Fruit fly (Drosophila melanogaster) whole organism, embryonic: ENCODE results near the gene CG13309.
A peak's percentile ranks its signal among the peaks of the same experiment; 100 is the strongest.

ENCODE experiments used
- Atf6 ChIP-seq: fragments of 200-800 bp; sonication (Bioruptor generic); IDR thresholded peaks from 2 replicates; pipeline ENCODE4 v1.3.6; 2022; ENCODE audit warnings: missing biosample characterization, missing genetic modification characterization
- CG10321 ChIP-seq: fragments of 200-800 bp; sonication (Bioruptor generic); IDR thresholded peaks from 2 replicates; pipeline ENCODE4 v1.3.6; 2022; ENCODE audit warnings: missing biosample characterization, missing genetic modification characterization
- CG11398 ChIP-seq: fragments of 200-800 bp; sonication (Bioruptor generic); optimal IDR thresholded peaks from 2 replicates; lab custom pipeline; 2016; ENCODE audit warnings: missing biosample characterization, missing genetic modification characterization
- CG11723 ChIP-seq: fragments of 200-800 bp; sonication (Bioruptor generic); optimal IDR thresholded peaks from 2 replicates; lab custom pipeline; 2017; ENCODE audit warnings: missing biosample characterization, mild to moderate bottlenecking, missing genetic modification characterization
- CG12155 ChIP-seq: fragments of 200-800 bp; sonication (Bioruptor generic); optimal IDR thresholded peaks from 3 replicates; lab custom pipeline; 2016; ENCODE audit warnings: missing biosample characterization, missing genetic modification characterization
- CG13775 ChIP-seq: fragments of 200-800 bp; sonication (Bioruptor generic); optimal IDR thresholded peaks from 3 replicates; lab custom pipeline; 2017; ENCODE audit warnings: missing biosample characterization, mild to moderate bottlenecking, missing genetic modification characterization
- CG14050 ChIP-seq: fragments of 200-800 bp; sonication (Bioruptor generic); IDR thresholded peaks from 3 replicates; pipeline ENCODE4 v1.3.6; 2022; ENCODE audit warnings: missing biosample characterization, missing genetic modification characterization
- CG16815 ChIP-seq: fragments of 200-800 bp; sonication (Bioruptor generic); optimal IDR thresholded peaks from 3 replicates; lab custom pipeline; 2017; ENCODE audit warnings: missing biosample characterization, mild to moderate bottlenecking, missing genetic modification characterization
- CG2678 ChIP-seq: fragments of 200-800 bp; sonication (Bioruptor generic); optimal IDR thresholded peaks from 3 replicates; lab custom pipeline; 2019; ENCODE audit warnings: missing biosample characterization, mild to moderate bottlenecking, missing genetic modification characterization, moderate library complexity
- CG2875 ChIP-seq: fragments of 200-800 bp; sonication (Bioruptor generic); optimal IDR thresholded peaks from 2 replicates; lab custom pipeline; 2017; ENCODE audit warnings: missing biosample characterization, mild to moderate bottlenecking, missing genetic modification characterization, missing genetic modification reagents
- CG2889 ChIP-seq: fragments of 200-800 bp; sonication (Bioruptor generic); IDR thresholded peaks from 3 replicates; pipeline ENCODE4 v1.3.6; 2022; ENCODE audit warnings: missing biosample characterization, missing genetic modification characterization
- CG31388 ChIP-seq: fragments of 200-800 bp; sonication (Bioruptor generic); optimal IDR thresholded peaks from 2 replicates; lab custom pipeline; 2016; ENCODE audit warnings: missing biosample characterization, missing genetic modification characterization
- CG3281 ChIP-seq: fragments of 200-800 bp; sonication (Bioruptor generic); optimal IDR thresholded peaks from 3 replicates; lab custom pipeline; 2017; ENCODE audit warnings: missing biosample characterization, mild to moderate bottlenecking, missing genetic modification characterization
- CG34422 ChIP-seq: fragments of 200-800 bp; sonication (Bioruptor generic); IDR thresholded peaks from 3 replicates; pipeline ENCODE4 v1.3.6; 2022; ENCODE audit warnings: missing biosample characterization, missing genetic modification characterization
- CG3847 ChIP-seq: fragments of 200-800 bp; sonication (Bioruptor generic); IDR thresholded peaks from 2 replicates; pipeline ENCODE4 v1.3.6; 2022; ENCODE audit warnings: missing biosample characterization, missing genetic modification characterization
- CG4707 ChIP-seq: fragments of 200-800 bp; sonication (Bioruptor generic); optimal IDR thresholded peaks from 2 replicates; lab custom pipeline; 2018; ENCODE audit warnings: missing biosample characterization, mild to moderate bottlenecking, missing genetic modification characterization, moderate library complexity
- CG6683 ChIP-seq: fragments of 200-800 bp; sonication (Bioruptor generic); optimal IDR thresholded peaks from 2 replicates; lab custom pipeline; 2017; ENCODE audit warnings: missing biosample characterization, mild to moderate bottlenecking, missing genetic modification characterization, missing genetic modification reagents
- CG7271 ChIP-seq: fragments of 200-800 bp; sonication (Bioruptor generic); optimal IDR thresholded peaks from 2 replicates; lab custom pipeline; 2018; ENCODE audit warnings: missing biosample characterization, mild to moderate bottlenecking, missing genetic modification characterization, moderate library complexity
- CG9817 ChIP-seq: fragments of 200-800 bp; sonication (Bioruptor generic); optimal IDR thresholded peaks from 2 replicates; lab custom pipeline; 2018; ENCODE audit warnings: missing biosample characterization, mild to moderate bottlenecking, missing genetic modification characterization, moderate library complexity
- CTCF ChIP-seq: fragments of 200-800 bp; sonication (Bioruptor generic); optimal IDR thresholded peaks from 2 replicates; lab custom pipeline; 2017; ENCODE audit warnings: missing biosample characterization, mild to moderate bottlenecking, missing genetic modification characterization, moderate library complexity
- CkIIα-i1 ChIP-seq: fragments of 200-800 bp; sonication (Bioruptor generic); IDR thresholded peaks from 2 replicates; pipeline ENCODE4 v1.3.6; 2022; ENCODE audit warnings: missing biosample characterization, missing genetic modification characterization
- Doc2 ChIP-seq: fragments of 200-800 bp; sonication (Bioruptor generic); IDR thresholded peaks from 2 replicates; pipeline ENCODE4 v1.3.6; 2022; ENCODE audit warnings: missing biosample characterization, missing genetic modification characterization
- E2f2 ChIP-seq: fragments of 200-800 bp; sonication (Bioruptor generic); IDR thresholded peaks from 2 replicates; pipeline ENCODE4 v1.3.6; 2022; ENCODE audit warnings: missing biosample characterization, missing genetic modification characterization
- Fer2 ChIP-seq: fragments of 200-800 bp; sonication (Bioruptor generic); optimal IDR thresholded peaks from 2 replicates; lab custom pipeline; 2018; ENCODE audit warnings: missing biosample characterization, mild to moderate bottlenecking, missing genetic modification characterization, moderate library complexity
- H2.0 ChIP-seq: fragments of 200-800 bp; sonication (Bioruptor generic); IDR thresholded peaks from 2 replicates; pipeline ENCODE4 v1.3.6; 2022; ENCODE audit warnings: missing biosample characterization, missing genetic modification characterization
- HmgD ChIP-seq: fragments of 200-800 bp; sonication (Bioruptor generic); optimal IDR thresholded peaks from 3 replicates; lab custom pipeline; 2016; ENCODE audit warnings: missing biosample characterization, missing genetic modification characterization
- Lim3 ChIP-seq: fragments of 200-800 bp; sonication (Bioruptor generic); IDR thresholded peaks from 2 replicates; pipeline ENCODE4 v1.3.6; 2022; ENCODE audit warnings: missing biosample characterization, missing genetic modification characterization
- Mrtf ChIP-seq: fragments of 200-800 bp; sonication (Bioruptor generic); IDR thresholded peaks from 3 replicates; pipeline ENCODE4 v1.3.6; 2022; ENCODE audit warnings: missing biosample characterization, missing genetic modification characterization
- NC2β ChIP-seq: fragments of 200-800 bp; sonication (Bioruptor generic); optimal IDR thresholded peaks from 2 replicates; lab custom pipeline; 2016; ENCODE audit warnings: missing biosample characterization, missing genetic modification characterization
- Oaz ChIP-seq: fragments of 200-800 bp; sonication (Bioruptor generic); IDR thresholded peaks from 2 replicates; pipeline ENCODE4 v1.3.6; 2022; ENCODE audit warnings: missing biosample characterization, missing genetic modification characterization
- Ptx1 ChIP-seq: fragments of 200-800 bp; sonication (Bioruptor generic); IDR thresholded peaks from 2 replicates; pipeline ENCODE4 v1.3.6; 2022; ENCODE audit warnings: missing biosample characterization, missing genetic modification characterization
- Six4 ChIP-seq: fragments of 200-800 bp; sonication (Bioruptor generic); optimal IDR thresholded peaks from 2 replicates; lab custom pipeline; 2016; ENCODE audit warnings: missing biosample characterization, missing genetic modification characterization
- ap ChIP-seq: fragments of 200-800 bp; sonication (Bioruptor generic); IDR thresholded peaks from 2 replicates; pipeline ENCODE4 v1.3.6; 2022; ENCODE audit warnings: missing biosample characterization, missing genetic modification characterization
- ase ChIP-seq: fragments of 200-800 bp; sonication (Bioruptor generic); IDR thresholded peaks from 3 replicates; pipeline ENCODE4 v1.3.6; 2022; ENCODE audit warnings: missing biosample characterization, missing genetic modification characterization
- ato ChIP-seq: fragments of 200-800 bp; sonication (Bioruptor generic); IDR thresholded peaks from 2 replicates; pipeline ENCODE4 v1.3.6; 2022; ENCODE audit warnings: missing biosample characterization, missing genetic modification characterization; ENCODE audit not compliant: partially characterized antibody
- chm ChIP-seq: fragments of 200-800 bp; sonication (Bioruptor generic); IDR thresholded peaks from 2 replicates; pipeline ENCODE4 v1.3.6; 2022; ENCODE audit warnings: missing biosample characterization, missing genetic modification characterization
- gsb ChIP-seq: fragments of 200-800 bp; sonication (Bioruptor generic); IDR thresholded peaks from 2 replicates; pipeline ENCODE4 v1.3.6; 2022; ENCODE audit warnings: missing biosample characterization, missing genetic modification characterization
- ken ChIP-seq: fragments of 200-800 bp; sonication (Bioruptor generic); IDR thresholded peaks from 3 replicates; pipeline ENCODE4 v1.3.6; 2022; ENCODE audit warnings: missing biosample characterization, missing genetic modification characterization
- lab ChIP-seq: fragments of 200-800 bp; sonication (Bioruptor generic); optimal IDR thresholded peaks from 3 replicates; lab custom pipeline; 2017; ENCODE audit warnings: missing biosample characterization, missing genetic modification characterization, mild to moderate bottlenecking, moderate library complexity, missing genetic modification reagents
- maf-S ChIP-seq: fragments of 200-800 bp; sonication (Bioruptor generic); optimal IDR thresholded peaks from 2 replicates; lab custom pipeline; 2016; ENCODE audit warnings: missing biosample characterization, missing genetic modification characterization
- mirr ChIP-seq: fragments of 200-800 bp; sonication (Bioruptor generic); optimal IDR thresholded peaks from 3 replicates; lab custom pipeline; 2018; ENCODE audit warnings: missing biosample characterization, mild to moderate bottlenecking, missing genetic modification characterization
- pum ChIP-seq: fragments of 200-800 bp; sonication (Bioruptor generic); optimal IDR thresholded peaks from 2 replicates; lab custom pipeline; 2016; ENCODE audit warnings: missing biosample characterization, missing genetic modification characterization
- ro ChIP-seq: fragments of 200-800 bp; sonication (Bioruptor generic); IDR thresholded peaks from 2 replicates; pipeline ENCODE4 v1.3.6; 2022; ENCODE audit warnings: missing biosample characterization, missing genetic modification characterization
- sens ChIP-seq: fragments of 200-800 bp; sonication (Bioruptor generic); peaks from one replicate; lab custom pipeline; 2016; ENCODE audit warnings: missing biosample characterization, missing genetic modification characterization
- sim ChIP-seq: fragments of 200-800 bp; sonication (Bioruptor generic); IDR thresholded peaks from 2 replicates; pipeline ENCODE4 v1.3.6; 2022; ENCODE audit warnings: missing biosample characterization, missing genetic modification characterization
- sna ChIP-seq: fragments of 200-800 bp; sonication (Bioruptor generic); IDR thresholded peaks from 2 replicates; pipeline ENCODE4 v1.3.6; 2022; ENCODE audit warnings: missing biosample characterization, missing genetic modification characterization; ENCODE audit not compliant: partially characterized antibody
- sug ChIP-seq: fragments of 200-800 bp; optimal IDR thresholded peaks from 2 replicates; lab custom pipeline; 2019; ENCODE audit warnings: missing biosample characterization, mild to moderate bottlenecking, missing genetic modification characterization, moderate library complexity
- tgo ChIP-seq: fragments of 200-800 bp; sonication (Bioruptor generic); IDR thresholded peaks from 3 replicates; pipeline ENCODE4 v1.3.6; 2022; ENCODE audit warnings: missing biosample characterization, missing genetic modification characterization
- tll ChIP-seq, 2 experiments: fragments of 200-800 bp in 1 of 2; fragments of >200 bp in 1 of 2; sonication (Bioruptor generic) in 1 of 2; optimal IDR thresholded peaks; 2 replicates each; lab custom pipeline; 2017 to 2019; ENCODE audit warnings: missing biosample characterization in 2 of 2, missing genetic modification characterization in 2 of 2, mild to moderate bottlenecking in 1 of 2, moderate library complexity in 1 of 2
- yki ChIP-seq: fragments of >200 bp; optimal IDR thresholded peaks from 3 replicates; lab custom pipeline; 2018
- zf30C ChIP-seq: fragments of 200-800 bp; sonication (Bioruptor generic); optimal IDR thresholded peaks from 3 replicates; lab custom pipeline; 2018; ENCODE audit warnings: missing biosample characterization, mild to moderate bottlenecking, missing genetic modification characterization

The CG13309 gene

DNA sequence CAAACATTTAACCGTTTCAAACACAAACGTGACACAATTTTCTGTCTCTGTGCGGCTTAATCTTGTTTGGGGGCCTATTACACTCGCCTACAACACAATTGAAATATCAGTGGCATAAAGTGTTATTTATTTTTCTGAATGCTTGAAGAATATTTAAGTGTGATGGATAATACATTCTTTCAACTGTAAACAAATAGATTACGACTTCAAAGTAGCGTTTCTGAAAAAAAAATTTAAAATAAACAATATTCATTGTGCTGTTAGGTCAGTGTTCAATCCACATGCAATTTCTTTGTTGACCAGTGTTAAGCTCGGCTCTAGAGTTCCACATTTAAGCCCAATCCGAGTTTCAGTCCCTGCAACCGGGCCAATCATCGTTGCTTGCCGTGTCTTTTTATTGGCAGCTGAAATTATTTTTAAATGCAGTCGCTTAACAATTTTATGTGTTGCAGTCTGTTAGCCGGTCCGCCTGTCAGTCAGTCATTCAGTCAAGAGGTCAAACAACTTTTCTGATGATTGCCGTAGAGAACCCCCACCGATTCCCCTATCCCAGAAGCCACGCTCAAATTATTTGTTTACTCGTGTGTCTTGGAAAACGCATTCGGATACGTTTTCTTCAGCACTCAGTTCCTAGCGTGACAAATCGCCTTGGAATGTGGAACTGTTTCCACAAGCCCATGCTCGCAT is 37.1 kb upstream of the CG13309 start (continued):
- peak; percentile 44; the same call in 1 of the 3 replicates for TF ChIP-seq CG2889 (GFP tag; lab: Robert Waterston, UW)
- TF ChIP-seq CG2678 (tag; lab: Kevin White, UChicago): peak; percentile 86
- TF ChIP-seq CG12155 (GFP tag; lab: Kevin White, UChicago): peak; percentile 55
- no peak for TF ChIP-seq CG3281
- peak; percentile 60; the same call in 1 of the 2 replicates for TF ChIP-seq Atf6 (GFP tag; lab: Robert Waterston, UW)
- TF ChIP-seq Doc2 (GFP tag; lab: Robert Waterston, UW): no peak
- peak; percentile 51 for TF ChIP-seq CG3847 (GFP tag; lab: Robert Waterston, UW)
- peak; percentile 54 for TF ChIP-seq ap (GFP tag; lab: Robert Waterston, UW)
- TF ChIP-seq CG31388 (GFP tag; lab: Kevin White, UChicago): no peak
- TF ChIP-seq Ptx1 (GFP tag; lab: Robert Waterston, UW): peak; percentile 72
- TF ChIP-seq NC2β (GFP tag; lab: Kevin White, UChicago): peak; percentile 52
- TF ChIP-seq CTCF (GFP tag; lab: Kevin White, UChicago): no peak
- TF ChIP-seq ato (GFP tag; lab: Robert Waterston, UW): no peak
- TF ChIP-seq CkIIα-i1: no peak
- TF ChIP-seq tgo (GFP tag; lab: Robert Waterston, UW): peak; percentile 77
- peak; percentile 64 for TF ChIP-seq CG4707 (GFP tag; lab: Kevin White, UChicago)
- peak; percentile 22; the same call in 1 of the 3 replicates for TF ChIP-seq ken (GFP tag; lab: Robert Waterston, UW)
- 0 out of 2 replicates have a peak, but pooled peaks have one; percentile 24 for TF ChIP-seq chm
- TF ChIP-seq CG7271 (tag; lab: Kevin White, UChicago): peak; percentile 33
- TF ChIP-seq sna (GFP tag; lab: Robert Waterston, UW): no peak
- TF ChIP-seq zf30C (GFP tag; lab: Kevin White, UChicago): no peak
- peak; percentile 41 for TF ChIP-seq CG16815 (GFP tag; lab: Kevin White, UChicago)
- TF ChIP-seq Oaz: peak; percentile 5; the same call in 1 of the 2 replicates
- TF ChIP-seq Six4 (GFP tag; lab: Kevin White, UChicago): peak; percentile 39
- no peak for TF ChIP-seq yki
- no peak for TF ChIP-seq HmgD
- TF ChIP-seq maf-S: peak; percentile 51
- TF ChIP-seq H2.0: peak; percentile 22; the same call in 1 of the 2 replicates
- peak; percentile 39 for TF ChIP-seq CG9817 (tag; lab: Kevin White, UChicago)
- peak; percentile 63; the same call in 1 of the 2 replicates for TF ChIP-seq E2f2
- TF ChIP-seq sens (GFP tag; lab: Kevin White, UChicago): peak; percentile 96
- peak; percentile 47; the same call in 1 of the 2 replicates for TF ChIP-seq sim (GFP tag; lab: Robert Waterston, UW)
- peak; percentile 59 for TF ChIP-seq CG14050 (GFP tag; lab: Robert Waterston, UW)
- TF ChIP-seq CG6683 (GFP tag; lab: Kevin White, UChicago): no peak
- TF ChIP-seq CG10321: peak; percentile 28; the same call in 1 of the 2 replicates
- TF ChIP-seq lab (GFP tag; lab: Kevin White, UChicago): peak; percentile 46
- TF ChIP-seq Mrtf (GFP tag; lab: Robert Waterston, UW): peak; percentile 53; the same call in 2 of the 3 replicates
- TF ChIP-seq ase (GFP tag; lab: Robert Waterston, UW): peak; percentile 31; the same call in 2 of the 3 replicates
- TF ChIP-seq CG2875 (GFP tag; lab: Kevin White, UChicago): peak; percentile 71
- no peak for TF ChIP-seq pum (GFP tag; lab: Kevin White, UChicago)
- peak; percentile 70 for TF ChIP-seq CG34422 (GFP tag; lab: Robert Waterston, UW)
- TF ChIP-seq CG13775 (GFP tag; lab: Kevin White, UChicago): peak; percentile 57
- TF ChIP-seq CG11723 (GFP tag; lab: Kevin White, UChicago): peak; percentile 63
- TF ChIP-seq sug (tag; lab: Kevin White, UChicago): peak; percentile 25
- TF ChIP-seq tll (GFP tag; optimal IDR thresholded peaks at IDR 0.05; lab: Kevin White, UChicago): no peak
- no peak for TF ChIP-seq mirr (GFP tag; lab: Kevin White, UChicago)
- TF ChIP-seq ro (GFP tag; lab: Robert Waterston, UW): peak; percentile 31; the same call in 1 of the 2 replicates
- no peak for TF ChIP-seq gsb (GFP tag; lab: Robert Waterston, UW)
- TF ChIP-seq Lim3 (GFP tag; lab: Robert Waterston, UW): no peak
- TF ChIP-seq CG11398: peak; percentile 39
- TF ChIP-seq Fer2: peak; percentile 26
